Worm (Caenorhabditis elegans): ENCODE results near the gene Y22D7AR.6.

DNA sequence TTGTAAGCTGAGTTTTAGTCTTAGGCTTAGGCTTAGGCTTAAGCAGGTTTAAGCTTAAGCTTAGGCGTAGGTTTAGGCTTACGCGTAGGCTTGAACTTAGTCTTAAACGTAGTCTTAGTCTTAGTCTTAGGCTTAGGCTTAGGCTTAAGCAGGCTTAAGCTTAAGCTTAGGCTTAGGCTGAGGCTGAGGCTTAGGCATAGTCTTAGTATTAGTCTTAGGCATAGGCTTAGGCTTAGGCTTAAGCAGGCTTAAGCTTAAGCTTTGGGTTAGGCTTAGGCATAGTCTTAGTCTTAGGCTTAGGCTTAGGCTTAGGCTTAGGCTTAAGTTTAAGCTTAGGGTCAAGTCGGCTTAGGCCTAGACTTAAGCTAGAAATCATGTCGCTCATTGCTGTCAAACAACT lies 42.3 kb upstream of the Y22D7AR.6 start:
- TF ChIP-seq jun-1 (tag; optimal IDR thresholded peaks at IDR 0.05): no peak
- no peak for TF ChIP-seq elt-1 (tag; optimal IDR thresholded peaks at IDR 0.05)
- TF ChIP-seq ceh-82 (tag; optimal IDR thresholded peaks at IDR 0.05): no peak
- TF ChIP-seq nhr-12 (tag; optimal IDR thresholded peaks at IDR 0.05): no peak
- TF ChIP-seq zag-1 (tag; optimal IDR thresholded peaks at IDR 0.05): no peak
- no peak for TF ChIP-seq unc-39 (tag; optimal IDR thresholded peaks at IDR 0.05)
- no peak for TF ChIP-seq aly-2 (tag; optimal IDR thresholded peaks at IDR 0.05)
- TF ChIP-seq snpc-4 (tag; optimal IDR thresholded peaks at IDR 0.05): no peak
